Worm (Caenorhabditis elegans) whole organism, late embryonic: ENCODE results near the gene nhr-79.

ENCODE experiments used
- C08G9.2 ChIP-seq: sonication (generic microtip); optimal IDR thresholded peaks from 2 replicates; lab custom pipeline; 2016; ENCODE audit warnings: mild to moderate bottlenecking, missing genetic modification characterization, moderate library complexity, missing compliant biosample characterization
- F13H6.1 ChIP-seq: sonication (generic microtip); optimal IDR thresholded peaks from 2 replicates; lab custom pipeline; 2016; ENCODE audit warnings: missing genetic modification characterization, missing compliant biosample characterization
- ama-1 ChIP-seq: fragments of 150-350 bp; optimal IDR thresholded peaks from 2 replicates; lab custom pipeline; 2014
- ceh-22 ChIP-seq: sonication (generic microtip); optimal IDR thresholded peaks from 2 replicates; lab custom pipeline; 2017; ENCODE audit warnings: missing biosample characterization, missing genetic modification characterization
- ceh-45 ChIP-seq: fragments of 200-800 bp; sonication (Bioruptor generic); IDR thresholded peaks from 2 replicates; pipeline ENCODE4 v1.3.6; 2022; ENCODE audit warnings: missing genetic modification reagents, missing genetic modification characterization, missing compliant biosample characterization
- elt-2 ChIP-seq: sonication (generic microtip); optimal IDR thresholded peaks from 2 replicates; lab custom pipeline; 2016; ENCODE audit warnings: missing genetic modification reagents, missing genetic modification characterization, missing compliant biosample characterization
- elt-4 ChIP-seq: sonication (generic microtip); optimal IDR thresholded peaks from 2 replicates; lab custom pipeline; 2016; ENCODE audit warnings: missing genetic modification characterization, missing compliant biosample characterization
- gmeb-2 ChIP-seq: sonication (generic microtip); optimal IDR thresholded peaks from 2 replicates; lab custom pipeline; 2016; ENCODE audit warnings: missing genetic modification characterization, inconsistent platforms, missing compliant biosample characterization
- odd-2 ChIP-seq: sonication (generic microtip); optimal IDR thresholded peaks from 2 replicates; lab custom pipeline; 2017; ENCODE audit warnings: antibody characterized with exemption, mild to moderate bottlenecking, missing genetic modification characterization, missing compliant biosample characterization
- pag-3 ChIP-seq: sonication (generic microtip); optimal IDR thresholded peaks from 2 replicates; lab custom pipeline; 2016; ENCODE audit warnings: missing compliant biosample characterization, missing genetic modification characterization, borderline replicate concordance
- rnt-1 ChIP-seq: sonication (generic microtip); optimal IDR thresholded peaks from 2 replicates; lab custom pipeline; 2016; ENCODE audit warnings: missing genetic modification characterization, missing compliant biosample characterization
- ztf-16 ChIP-seq: sonication (generic microtip); optimal IDR thresholded peaks from 2 replicates; lab custom pipeline; 2017; ENCODE audit warnings: missing genetic modification characterization, missing compliant biosample characterization

ce11 chrV:19217104-19217503 lies 5.4 kb upstream of the nhr-79 start, which contains the start of gene srr-2:
- TF ChIP-seq ztf-16 (no peak), elt-4 (tag; lab: Kevin White, UChicago) (no peak), odd-2 (tag; lab: Kevin White, UChicago) (no peak), rnt-1 (tag; lab: Kevin White, UChicago) (no peak), F13H6.1 (tag; lab: Kevin White, UChicago) (no peak), pag-3 (no peak), elt-2 (tag; lab: Kevin White, UChicago) (no peak), ceh-22 (tag; lab: Kevin White, UChicago) (no peak), ceh-45 (GFP tag; lab: Robert Waterston, UW) (no peak), ama-1 (lab: Kevin White, UChicago) (no peak), gmeb-2 (no peak), C08G9.2 (tag; lab: Kevin White, UChicago) (no peak)
